Fruit fly (Drosophila melanogaster) whole organism, embryonic: ENCODE data around the gene pnt.

Experiments used
- BEAF-32 ChIP-seq: fragments of 200-800 bp; sonication (Bioruptor generic); optimal IDR thresholded peaks from 3 replicates; lab custom pipeline; 2017; ENCODE audit warnings: missing biosample characterization, missing genetic modification characterization, mild to moderate bottlenecking, moderate library complexity, missing genetic modification reagents
- C15 ChIP-seq: fragments of 200-800 bp; sonication (Bioruptor generic); IDR thresholded peaks from 3 replicates; pipeline ENCODE4 v1.3.6; 2022; ENCODE audit warnings: missing biosample characterization, missing genetic modification characterization
- CG11398 ChIP-seq: fragments of 200-800 bp; sonication (Bioruptor generic); optimal IDR thresholded peaks from 2 replicates; lab custom pipeline; 2016; ENCODE audit warnings: missing biosample characterization, missing genetic modification characterization
- CG11560 ChIP-seq: fragments of 200-800 bp; sonication (Bioruptor generic); IDR thresholded peaks from 3 replicates; pipeline ENCODE4 v1.3.6; 2022; ENCODE audit warnings: missing biosample characterization, missing genetic modification characterization
- CG12219 ChIP-seq: fragments of 200-800 bp; sonication (Bioruptor generic); optimal IDR thresholded peaks from 3 replicates; lab custom pipeline; 2018; ENCODE audit warnings: missing biosample characterization, mild to moderate bottlenecking, missing genetic modification characterization
- CG13123 ChIP-seq: fragments of 200-800 bp; sonication (Bioruptor generic); optimal IDR thresholded peaks from 2 replicates; lab custom pipeline; 2016; ENCODE audit warnings: missing biosample characterization, missing genetic modification characterization
- CG13624 ChIP-seq: fragments of 200-800 bp; sonication (Bioruptor generic); optimal IDR thresholded peaks from 2 replicates; lab custom pipeline; 2016; ENCODE audit warnings: missing biosample characterization, missing genetic modification characterization
- CG13775 ChIP-seq: fragments of 200-800 bp; sonication (Bioruptor generic); optimal IDR thresholded peaks from 3 replicates; lab custom pipeline; 2017; ENCODE audit warnings: missing biosample characterization, mild to moderate bottlenecking, missing genetic modification characterization
- CG13894 ChIP-seq: fragments of 200-800 bp; sonication (Bioruptor generic); optimal IDR thresholded peaks from 3 replicates; lab custom pipeline; 2018; ENCODE audit warnings: missing biosample characterization, mild to moderate bottlenecking, missing genetic modification characterization, moderate library complexity
- CG15601 ChIP-seq: fragments of 200-800 bp; sonication (Bioruptor generic); optimal IDR thresholded peaks from 3 replicates; lab custom pipeline; 2019; ENCODE audit warnings: missing biosample characterization, mild to moderate bottlenecking, missing genetic modification characterization, moderate library complexity
- CG15696 ChIP-seq: fragments of 200-800 bp; sonication (Bioruptor generic); optimal IDR thresholded peaks from 2 replicates; lab custom pipeline; 2019; ENCODE audit warnings: missing biosample characterization, mild to moderate bottlenecking, missing genetic modification characterization, moderate library complexity
- CG1602 ChIP-seq: fragments of 200-800 bp; sonication (Bioruptor generic); optimal IDR thresholded peaks from 3 replicates; lab custom pipeline; 2016; ENCODE audit warnings: missing biosample characterization, missing genetic modification characterization
- CG17385 ChIP-seq: fragments of 200-800 bp; sonication (Bioruptor generic); optimal IDR thresholded peaks from 3 replicates; lab custom pipeline; 2018; ENCODE audit warnings: missing biosample characterization, mild to moderate bottlenecking, missing genetic modification characterization
- CG17568 ChIP-seq: fragments of 200-800 bp; sonication (Bioruptor generic); optimal IDR thresholded peaks from 2 replicates; lab custom pipeline; 2018; ENCODE audit warnings: missing biosample characterization, mild to moderate bottlenecking, missing genetic modification characterization, moderate library complexity
- CG17829 ChIP-seq: fragments of 200-800 bp; optimal IDR thresholded peaks from 2 replicates; lab custom pipeline; 2019; ENCODE audit warnings: missing biosample characterization, mild to moderate bottlenecking, missing genetic modification characterization, moderate library complexity
- CG18011 ChIP-seq: fragments of 200-800 bp; sonication (Bioruptor generic); optimal IDR thresholded peaks from 2 replicates; lab custom pipeline; 2017; ENCODE audit warnings: missing biosample characterization, missing genetic modification characterization, mild to moderate bottlenecking, moderate library complexity, missing genotype
- CG2199 ChIP-seq: fragments of 200-800 bp; sonication (Bioruptor generic); IDR thresholded peaks from 3 replicates; pipeline ENCODE4 v1.3.6; 2022; ENCODE audit warnings: missing biosample characterization, missing genetic modification characterization
- CG3407 ChIP-seq: fragments of 200-800 bp; sonication (Bioruptor generic); optimal IDR thresholded peaks from 2 replicates; lab custom pipeline; 2018; ENCODE audit warnings: missing biosample characterization, mild to moderate bottlenecking, missing genetic modification characterization
- CG34224 ChIP-seq: fragments of 200-800 bp; sonication (Bioruptor generic); IDR thresholded peaks from 3 replicates; pipeline ENCODE4 v1.3.6; 2022; ENCODE audit warnings: missing biosample characterization, missing genetic modification characterization; ENCODE audit not compliant: partially characterized antibody
- CG42726 ChIP-seq: fragments of 200-800 bp; sonication (Bioruptor generic); IDR thresholded peaks from 2 replicates; pipeline ENCODE4 v1.3.6; 2022; ENCODE audit warnings: missing biosample characterization, missing genetic modification characterization; ENCODE audit not compliant: partially characterized antibody
- CG6689 ChIP-seq: fragments of 200-800 bp; sonication (Bioruptor generic); IDR thresholded peaks from 2 replicates; pipeline ENCODE4 v1.3.6; 2022; ENCODE audit warnings: missing biosample characterization, missing genetic modification characterization
- CG8944 ChIP-seq: fragments of 200-800 bp; sonication (Bioruptor generic); optimal IDR thresholded peaks from 3 replicates; lab custom pipeline; 2016; ENCODE audit warnings: missing biosample characterization, missing genetic modification characterization
- HLH4C ChIP-seq: fragments of 200-800 bp; sonication (Bioruptor generic); IDR thresholded peaks from 3 replicates; pipeline ENCODE4 v1.3.6; 2022; ENCODE audit warnings: missing biosample characterization, missing genetic modification characterization; ENCODE audit not compliant: partially characterized antibody
- Jarid2 ChIP-seq: fragments of 200-800 bp; sonication (Bioruptor generic); optimal IDR thresholded peaks from 3 replicates; lab custom pipeline; 2017; ENCODE audit warnings: mild to moderate bottlenecking, missing biosample characterization, missing genetic modification reagents, missing genetic modification characterization
- Lpt ChIP-seq: fragments of >200 bp; optimal IDR thresholded peaks from 2 replicates; lab custom pipeline; 2018; ENCODE audit warnings: missing biosample characterization, missing genetic modification characterization
- Max ChIP-seq: fragments of 200-800 bp; sonication (Bioruptor generic); optimal IDR thresholded peaks from 2 replicates; lab custom pipeline; 2016; ENCODE audit warnings: missing biosample characterization, mild to moderate bottlenecking, missing genetic modification characterization
- Oaz ChIP-seq: fragments of 200-800 bp; sonication (Bioruptor generic); IDR thresholded peaks from 2 replicates; pipeline ENCODE4 v1.3.6; 2022; ENCODE audit warnings: missing biosample characterization, missing genetic modification characterization
- Poxn ChIP-seq: fragments of 200-800 bp; sonication (Bioruptor generic); IDR thresholded peaks from 2 replicates; pipeline ENCODE4 v1.3.6; 2022; ENCODE audit warnings: missing biosample characterization, missing genetic modification characterization
- Rx ChIP-seq: fragments of 200-800 bp; sonication (Bioruptor generic); IDR thresholded peaks from 2 replicates; pipeline ENCODE4 v1.3.6; 2022; ENCODE audit warnings: missing biosample characterization, missing genetic modification characterization
- Six4 ChIP-seq: fragments of 200-800 bp; sonication (Bioruptor generic); optimal IDR thresholded peaks from 2 replicates; lab custom pipeline; 2016; ENCODE audit warnings: missing biosample characterization, missing genetic modification characterization
- YL-1 ChIP-seq: fragments of 200-800 bp; sonication (Bioruptor generic); optimal IDR thresholded peaks from 3 replicates; lab custom pipeline; 2017; ENCODE audit warnings: missing biosample characterization, mild to moderate bottlenecking, missing genetic modification characterization
- ato ChIP-seq: fragments of 200-800 bp; sonication (Bioruptor generic); IDR thresholded peaks from 2 replicates; pipeline ENCODE4 v1.3.6; 2022; ENCODE audit warnings: missing biosample characterization, missing genetic modification characterization; ENCODE audit not compliant: partially characterized antibody
- btn ChIP-seq: fragments of 200-800 bp; sonication (Bioruptor generic); optimal IDR thresholded peaks from 2 replicates; lab custom pipeline; 2016; ENCODE audit warnings: missing biosample characterization, missing genetic modification characterization
- croc ChIP-seq: fragments of 200-800 bp; sonication (Bioruptor generic); conservative IDR thresholded peaks from 3 replicates; pipeline ENCODE4 v1.3.6; 2022; ENCODE audit warnings: missing biosample characterization, missing genetic modification characterization
- crol ChIP-seq: fragments of 200-800 bp; sonication (Bioruptor generic); IDR thresholded peaks from 2 replicates; pipeline ENCODE4 v1.3.6; 2022; ENCODE audit warnings: missing biosample characterization, missing genetic modification characterization
- dmrt11E ChIP-seq: fragments of 200-800 bp; sonication (Bioruptor generic); optimal IDR thresholded peaks from 3 replicates; lab custom pipeline; 2018; ENCODE audit warnings: missing biosample characterization, mild to moderate bottlenecking, missing genetic modification characterization, moderate library complexity
- hth ChIP-seq: fragments of >200 bp; optimal IDR thresholded peaks from 2 replicates; lab custom pipeline; 2017; ENCODE audit warnings: inconsistent platforms
- ken ChIP-seq: fragments of 200-800 bp; sonication (Bioruptor generic); IDR thresholded peaks from 3 replicates; pipeline ENCODE4 v1.3.6; 2022; ENCODE audit warnings: missing biosample characterization, missing genetic modification characterization
- klu ChIP-seq: fragments of 200-800 bp; sonication (Bioruptor generic); IDR thresholded peaks from 2 replicates; pipeline ENCODE4 v1.3.6; 2022; ENCODE audit warnings: missing biosample characterization, missing genetic modification characterization
- mld ChIP-seq: fragments of 200-800 bp; sonication (Bioruptor generic); IDR thresholded peaks from 3 replicates; pipeline ENCODE4 v1.3.6; 2022; ENCODE audit warnings: missing biosample characterization, missing genetic modification characterization; ENCODE audit not compliant: partially characterized antibody
- nerfin-2 ChIP-seq: fragments of 200-800 bp; sonication (Bioruptor generic); IDR thresholded peaks from 2 replicates; pipeline ENCODE4 v1.3.6; 2022; ENCODE audit warnings: missing biosample characterization, missing genetic modification characterization; ENCODE audit not compliant: partially characterized antibody
- pho ChIP-seq: fragments of 200-800 bp; sonication (Bioruptor generic); optimal IDR thresholded peaks from 2 replicates; lab custom pipeline; 2016; ENCODE audit warnings: missing biosample characterization, missing genetic modification characterization
- repo ChIP-seq: fragments of 200-800 bp; sonication (Bioruptor generic); optimal IDR thresholded peaks from 2 replicates; lab custom pipeline; 2016; ENCODE audit warnings: missing biosample characterization, missing genetic modification characterization
- salm ChIP-seq: fragments of 200-800 bp; sonication (Bioruptor generic); optimal IDR thresholded peaks from 2 replicates; lab custom pipeline; 2018; ENCODE audit warnings: missing biosample characterization, mild to moderate bottlenecking, missing genetic modification characterization
- sd ChIP-seq: fragments of 200-800 bp; sonication (Bioruptor generic); optimal IDR thresholded peaks from 3 replicates; lab custom pipeline; 2018; ENCODE audit warnings: missing biosample characterization, mild to moderate bottlenecking, missing genetic modification characterization, moderate library complexity
- sisA ChIP-seq: fragments of 200-800 bp; sonication (Bioruptor generic); IDR thresholded peaks from 2 replicates; pipeline ENCODE4 v1.3.6; 2022; ENCODE audit warnings: missing biosample characterization, missing genetic modification characterization
- slou ChIP-seq: fragments of 200-800 bp; sonication (Bioruptor generic); optimal IDR thresholded peaks from 3 replicates; lab custom pipeline; 2016; ENCODE audit warnings: missing biosample characterization, missing genetic modification characterization
- sna ChIP-seq: fragments of 200-800 bp; sonication (Bioruptor generic); IDR thresholded peaks from 2 replicates; pipeline ENCODE4 v1.3.6; 2022; ENCODE audit warnings: missing biosample characterization, missing genetic modification characterization; ENCODE audit not compliant: partially characterized antibody
- tap ChIP-seq: fragments of 200-800 bp; optimal IDR thresholded peaks from 3 replicates; lab custom pipeline; 2019; ENCODE audit warnings: missing biosample characterization, mild to moderate bottlenecking, missing genetic modification characterization, moderate library complexity
- tio ChIP-seq: fragments of 200-800 bp; sonication (Bioruptor generic); optimal IDR thresholded peaks from 2 replicates; lab custom pipeline; 2017; ENCODE audit warnings: missing biosample characterization, missing genetic modification characterization, inconsistent platforms
- unpg ChIP-seq: fragments of 200-800 bp; sonication (Bioruptor generic); optimal IDR thresholded peaks from 3 replicates; lab custom pipeline; 2018; ENCODE audit warnings: missing biosample characterization, mild to moderate bottlenecking, missing genetic modification characterization, moderate library complexity

Gene pnt

DNA sequence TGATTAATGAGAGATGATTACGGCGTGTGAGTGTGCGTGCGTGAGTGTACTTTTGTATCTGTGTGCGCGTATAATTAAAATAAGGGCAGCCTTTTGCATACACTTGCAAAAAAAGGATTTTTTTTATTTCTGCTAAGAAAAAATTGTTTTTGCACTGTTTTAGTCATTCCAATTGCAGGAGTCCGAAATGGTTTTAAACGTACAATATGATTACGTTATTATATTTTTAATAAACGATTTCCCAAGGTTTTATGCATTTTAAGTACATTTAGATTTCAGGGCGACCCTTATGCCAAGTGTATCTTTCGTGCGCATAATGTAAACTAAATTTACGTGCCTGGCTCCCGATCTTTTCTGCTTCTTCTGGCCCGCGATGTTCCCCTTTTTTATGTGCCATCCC, 11.1 kb downstream of the pnt start (continued):
- TF ChIP-seq CG42726 (no peak), Oaz (GFP tag; lab: Robert Waterston, UW) (no peak), CG13123 (GFP tag; lab: Kevin White, UChicago) (no peak), dmrt11E (no peak), CG17829 (tag; lab: Kevin White, UChicago) (no peak), CG17568 (peak; percentile 4), tio (GFP tag; lab: Kevin White, UChicago) (peak; percentile 31), ken (GFP tag; lab: Robert Waterston, UW) (no peak), HLH4C (GFP tag; lab: Robert Waterston, UW) (no peak), hth (no peak), CG12219 (GFP tag; lab: Kevin White, UChicago) (no peak), mld (GFP tag; lab: Robert Waterston, UW) (no peak), ato (GFP tag; lab: Robert Waterston, UW) (no peak), Jarid2 (GFP tag; lab: Kevin White, UChicago) (peak; percentile 37), CG17385 (GFP tag; lab: Kevin White, UChicago) (peak; percentile 16), tap (tag; lab: Kevin White, UChicago) (peak; percentile 17), btn (GFP tag; lab: Kevin White, UChicago) (no peak), CG6689 (GFP tag; lab: Robert Waterston, UW) (peak; percentile 32), CG15601 (tag; lab: Kevin White, UChicago) (no peak), salm (no peak), CG11398 (GFP tag; lab: Kevin White, UChicago) (no peak), CG8944 (GFP tag; lab: Kevin White, UChicago) (no peak), repo (GFP tag; lab: Kevin White, UChicago) (no peak), Rx (GFP tag; lab: Robert Waterston, UW) (no peak; the same call in 1 of the 2 replicates), klu (GFP tag; lab: Robert Waterston, UW) (peak; percentile 33; the same call in 1 of the 2 replicates), CG34224 (GFP tag; lab: Robert Waterston, UW) (no peak), sna (GFP tag; lab: Robert Waterston, UW) (no peak), sd (tag; lab: Kevin White, UChicago) (no peak), croc (no peak), CG3407 (no peak), sisA (GFP tag; lab: Robert Waterston, UW) (peak; percentile 40; the same call in 1 of the 2 replicates), CG13624 (peak; percentile 67), slou (no peak), unpg (GFP tag; lab: Kevin White, UChicago) (peak; percentile 22), CG15696 (tag; lab: Kevin White, UChicago) (no peak), CG2199 (no peak), C15 (GFP tag; lab: Robert Waterston, UW) (0 out of 3 replicates have a peak, but pooled peaks have one; percentile 11), CG13894 (peak; percentile 5), pho (GFP tag; lab: Kevin White, UChicago) (peak; percentile 48), crol (GFP tag; lab: Robert Waterston, UW) (no peak), CG13775 (GFP tag; lab: Kevin White, UChicago) (peak; percentile 42), CG1602 (no peak), Max (GFP tag; lab: Kevin White, UChicago) (no peak), Six4 (GFP tag; lab: Kevin White, UChicago) (no peak), CG11560 (tag; lab: Robert Waterston, UW) (no peak), Poxn (no peak), Lpt (no peak), YL-1 (no peak), BEAF-32 (no peak), CG18011 (GFP tag; lab: Kevin White, UChicago) (no peak), nerfin-2 (no peak)
